Worm (Caenorhabditis elegans): Measurements from ENCODE around the gene B0334.4.

DNA sequence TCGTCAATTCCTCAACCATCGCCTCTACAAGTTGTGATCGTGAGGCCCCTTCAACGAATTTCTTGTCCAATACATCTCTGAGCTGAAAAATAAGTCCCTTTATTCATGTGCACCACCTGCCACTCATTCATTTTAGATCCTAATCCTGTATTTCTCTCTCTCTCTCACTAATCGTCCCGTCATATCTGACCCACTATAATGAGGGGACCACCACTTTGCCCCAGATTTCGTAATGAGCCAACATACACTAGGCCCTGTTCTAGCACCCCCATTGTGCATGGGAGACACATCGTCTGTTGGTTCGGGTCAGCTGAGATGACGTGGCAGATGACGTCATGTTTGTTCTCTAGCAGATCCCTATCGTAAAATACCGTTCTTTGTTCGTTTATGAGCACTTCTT is 39.9 kb downstream of the B0334.4 start:
- TF ChIP-seq W03F9.2 (tag; optimal IDR thresholded peaks at IDR 0.05) (no peak), him-1 (tag; optimal IDR thresholded peaks at IDR 0.05) (no peak), dao-5 (tag; optimal IDR thresholded peaks at IDR 0.05) (no peak)

Measured in whole organism, L4/young adult.